Fruit fly (Drosophila melanogaster) whole organism, embryonic: ENCODE measurements around the gene CG15814.

ENCODE experiments used
- CG10274 ChIP-seq: fragments of 200-800 bp; sonication (Bioruptor generic); optimal IDR thresholded peaks from 3 replicates; lab custom pipeline; 2017; ENCODE audit warnings: missing biosample characterization, mild to moderate bottlenecking, missing genetic modification characterization
- CG10959 ChIP-seq: fragments of 200-800 bp; sonication (Bioruptor generic); IDR thresholded peaks from 2 replicates; pipeline ENCODE4 v1.3.6; 2022; ENCODE audit warnings: missing biosample characterization, missing genetic modification characterization
- CG12236 ChIP-seq: fragments of 200-800 bp; sonication (Bioruptor generic); optimal IDR thresholded peaks from 2 replicates; lab custom pipeline; 2016; ENCODE audit warnings: missing biosample characterization, missing genetic modification characterization
- CG14965 ChIP-seq: fragments of 200-800 bp; sonication (Bioruptor generic); optimal IDR thresholded peaks from 2 replicates; lab custom pipeline; 2016; ENCODE audit warnings: missing biosample characterization, missing genetic modification characterization, borderline replicate concordance
- CG15011 ChIP-seq: fragments of 200-800 bp; sonication (Bioruptor generic); optimal IDR thresholded peaks from 3 replicates; lab custom pipeline; 2018; ENCODE audit warnings: missing biosample characterization, mild to moderate bottlenecking, missing genetic modification characterization
- CG15696 ChIP-seq: fragments of 200-800 bp; sonication (Bioruptor generic); optimal IDR thresholded peaks from 2 replicates; lab custom pipeline; 2019; ENCODE audit warnings: missing biosample characterization, mild to moderate bottlenecking, missing genetic modification characterization, moderate library complexity
- CG18764 ChIP-seq: fragments of 200-800 bp; sonication (Bioruptor generic); optimal IDR thresholded peaks from 3 replicates; lab custom pipeline; 2016; ENCODE audit warnings: missing biosample characterization, missing genetic modification characterization
- CG2199 ChIP-seq: fragments of 200-800 bp; sonication (Bioruptor generic); IDR thresholded peaks from 3 replicates; pipeline ENCODE4 v1.3.6; 2022; ENCODE audit warnings: missing biosample characterization, missing genetic modification characterization
- CG32532 ChIP-seq: fragments of 200-800 bp; sonication (Bioruptor generic); IDR thresholded peaks from 2 replicates; pipeline ENCODE4 v1.3.6; 2022; ENCODE audit warnings: missing biosample characterization, missing genetic modification characterization
- CG43689 ChIP-seq: fragments of 200-800 bp; sonication (Bioruptor generic); IDR thresholded peaks from 2 replicates; pipeline ENCODE4 v1.3.6; 2022; ENCODE audit warnings: missing biosample characterization, missing genetic modification characterization
- CG4820 ChIP-seq: fragments of 200-800 bp; sonication (Bioruptor generic); optimal IDR thresholded peaks from 3 replicates; lab custom pipeline; 2016; ENCODE audit warnings: missing biosample characterization, missing genetic modification characterization
- CG6791 ChIP-seq: fragments of 200-800 bp; sonication (Bioruptor generic); IDR thresholded peaks from 3 replicates; pipeline ENCODE4 v1.3.6; 2022; ENCODE audit warnings: missing biosample characterization, missing genetic modification characterization; ENCODE audit not compliant: partially characterized antibody
- CG6854 ChIP-seq: fragments of 200-800 bp; sonication (Bioruptor generic); optimal IDR thresholded peaks from 3 replicates; lab custom pipeline; 2017; ENCODE audit warnings: missing biosample characterization, mild to moderate bottlenecking, missing genetic modification characterization
- CkIIα-i1 ChIP-seq: fragments of 200-800 bp; sonication (Bioruptor generic); IDR thresholded peaks from 2 replicates; pipeline ENCODE4 v1.3.6; 2022; ENCODE audit warnings: missing biosample characterization, missing genetic modification characterization
- Dfd ChIP-seq, 2 experiments: fragments of >200 bp; optimal IDR thresholded peaks; 2 replicates each; lab custom pipeline; 2017; ENCODE audit warnings: missing biosample characterization in 2 of 2, missing genetic modification characterization in 2 of 2
- Dip3 ChIP-seq: fragments of 200-800 bp; sonication (Bioruptor generic); optimal IDR thresholded peaks from 3 replicates; lab custom pipeline; 2016; ENCODE audit warnings: missing biosample characterization, missing genetic modification characterization
- Eip74EF ChIP-seq, 2 experiments: fragments of 200-800 bp in 1 of 2; fragments of >200 bp in 1 of 2; sonication (Bioruptor generic) in 1 of 2; optimal IDR thresholded peaks; 2 replicates each; lab custom pipeline; 2017 to 2019; ENCODE audit warnings: missing biosample characterization in 2 of 2, missing genetic modification characterization in 2 of 2, mild to moderate bottlenecking in 1 of 2, moderate library complexity in 1 of 2
- H2.0 ChIP-seq: fragments of 200-800 bp; sonication (Bioruptor generic); IDR thresholded peaks from 2 replicates; pipeline ENCODE4 v1.3.6; 2022; ENCODE audit warnings: missing biosample characterization, missing genetic modification characterization
- HLH3B ChIP-seq: fragments of 200-800 bp; sonication (Bioruptor generic); IDR thresholded peaks from 2 replicates; pipeline ENCODE4 v1.3.6; 2022; ENCODE audit warnings: missing biosample characterization, missing genetic modification characterization
- HmgD ChIP-seq: fragments of 200-800 bp; sonication (Bioruptor generic); optimal IDR thresholded peaks from 3 replicates; lab custom pipeline; 2016; ENCODE audit warnings: missing biosample characterization, missing genetic modification characterization
- HmgZ ChIP-seq: fragments of 200-800 bp; sonication (Bioruptor generic); optimal IDR thresholded peaks from 2 replicates; lab custom pipeline; 2018; ENCODE audit warnings: missing biosample characterization, mild to moderate bottlenecking, missing genetic modification characterization
- Hr51 ChIP-seq, 2 experiments: fragments of 200-800 bp; sonication (Bioruptor generic); optimal IDR thresholded peaks; 2 replicates in 1 of 2; 3 replicates in 1 of 2; lab custom pipeline; 2016 to 2018; ENCODE audit warnings: missing biosample characterization in 2 of 2, missing genetic modification characterization in 2 of 2, mild to moderate bottlenecking in 1 of 2, moderate library complexity in 1 of 2
- Oaz ChIP-seq: fragments of 200-800 bp; sonication (Bioruptor generic); IDR thresholded peaks from 2 replicates; pipeline ENCODE4 v1.3.6; 2022; ENCODE audit warnings: missing biosample characterization, missing genetic modification characterization
- Poxn ChIP-seq: fragments of 200-800 bp; sonication (Bioruptor generic); IDR thresholded peaks from 2 replicates; pipeline ENCODE4 v1.3.6; 2022; ENCODE audit warnings: missing biosample characterization, missing genetic modification characterization
- Ptx1 ChIP-seq: fragments of 200-800 bp; sonication (Bioruptor generic); IDR thresholded peaks from 2 replicates; pipeline ENCODE4 v1.3.6; 2022; ENCODE audit warnings: missing biosample characterization, missing genetic modification characterization
- Ravus ChIP-seq: fragments of 200-800 bp; sonication (Bioruptor generic); IDR thresholded peaks from 2 replicates; pipeline ENCODE4 v1.3.6; 2022; ENCODE audit warnings: missing biosample characterization, missing genetic modification characterization
- Rfx ChIP-seq: fragments of 200-800 bp; sonication (Bioruptor generic); IDR thresholded peaks from 2 replicates; pipeline ENCODE4 v1.3.6; 2022; ENCODE audit warnings: missing biosample characterization, missing genetic modification characterization
- Side ChIP-seq: fragments of 200-800 bp; sonication (Bioruptor generic); optimal IDR thresholded peaks from 2 replicates; lab custom pipeline; 2016; ENCODE audit warnings: missing biosample characterization, missing genetic modification characterization
- abd-A ChIP-seq: fragments of 200-800 bp; sonication (Bioruptor generic); optimal IDR thresholded peaks from 3 replicates; lab custom pipeline; 2019; ENCODE audit warnings: missing biosample characterization, mild to moderate bottlenecking, missing genetic modification characterization, moderate library complexity
- ase ChIP-seq: fragments of 200-800 bp; sonication (Bioruptor generic); IDR thresholded peaks from 3 replicates; pipeline ENCODE4 v1.3.6; 2022; ENCODE audit warnings: missing biosample characterization, missing genetic modification characterization
- ato ChIP-seq: fragments of 200-800 bp; sonication (Bioruptor generic); IDR thresholded peaks from 2 replicates; pipeline ENCODE4 v1.3.6; 2022; ENCODE audit warnings: missing biosample characterization, missing genetic modification characterization; ENCODE audit not compliant: partially characterized antibody
- btn ChIP-seq: fragments of 200-800 bp; sonication (Bioruptor generic); optimal IDR thresholded peaks from 2 replicates; lab custom pipeline; 2016; ENCODE audit warnings: missing biosample characterization, missing genetic modification characterization
- cas ChIP-seq: fragments of 200-800 bp; sonication (Bioruptor generic); IDR thresholded peaks from 2 replicates; pipeline ENCODE4 v1.3.6; 2022; ENCODE audit warnings: missing biosample characterization, missing genetic modification characterization
- crp ChIP-seq, 2 experiments: fragments of 200-800 bp; sonication (Bioruptor generic); optimal IDR thresholded peaks; 2 replicates in 1 of 2; 3 replicates in 1 of 2; lab custom pipeline; 2017; ENCODE audit warnings: missing biosample characterization in 2 of 2, missing genetic modification characterization in 2 of 2, mild to moderate bottlenecking in 1 of 2, moderate library complexity in 1 of 2
- dimm ChIP-seq: fragments of 200-800 bp; sonication (Bioruptor generic); IDR thresholded peaks from 2 replicates; pipeline ENCODE4 v1.3.6; 2022; ENCODE audit warnings: missing biosample characterization, missing genetic modification characterization
- fd3F ChIP-seq: fragments of 200-800 bp; sonication (Bioruptor generic); optimal IDR thresholded peaks from 2 replicates; lab custom pipeline; 2018; ENCODE audit warnings: missing biosample characterization, mild to moderate bottlenecking, missing genetic modification characterization, moderate library complexity
- fru ChIP-seq: fragments of >200 bp; optimal IDR thresholded peaks from 2 replicates; lab custom pipeline; 2017
- gcm2 ChIP-seq: fragments of 200-800 bp; sonication (Bioruptor generic); optimal IDR thresholded peaks from 2 replicates; lab custom pipeline; 2016; ENCODE audit warnings: missing biosample characterization, missing genetic modification characterization
- grn ChIP-seq: fragments of 200-800 bp; sonication (Bioruptor generic); optimal IDR thresholded peaks from 3 replicates; lab custom pipeline; 2017; ENCODE audit warnings: missing biosample characterization, missing genetic modification characterization
- gt ChIP-seq: fragments of 200-800 bp; sonication (Bioruptor generic); IDR thresholded peaks from 2 replicates; pipeline ENCODE4 v1.3.6; 2022; ENCODE audit warnings: missing biosample characterization, missing genetic modification characterization
- maf-S ChIP-seq: fragments of 200-800 bp; sonication (Bioruptor generic); optimal IDR thresholded peaks from 2 replicates; lab custom pipeline; 2016; ENCODE audit warnings: missing biosample characterization, missing genetic modification characterization
- oc ChIP-seq: fragments of 200-800 bp; sonication (Bioruptor generic); optimal IDR thresholded peaks from 2 replicates; lab custom pipeline; 2018; ENCODE audit warnings: missing biosample characterization, mild to moderate bottlenecking, missing genetic modification characterization, moderate library complexity
- pzg ChIP-seq: fragments of 200-800 bp; sonication (Bioruptor generic); optimal IDR thresholded peaks from 3 replicates; lab custom pipeline; 2018; ENCODE audit warnings: missing biosample characterization, mild to moderate bottlenecking, missing genetic modification characterization, moderate library complexity
- ranshi ChIP-seq: fragments of 200-800 bp; sonication (Bioruptor generic); IDR thresholded peaks from 2 replicates; pipeline ENCODE4 v1.3.6; 2022; ENCODE audit warnings: missing biosample characterization, missing genetic modification characterization
- rib ChIP-seq: fragments of 200-800 bp; sonication (Bioruptor generic); IDR thresholded peaks from 2 replicates; pipeline ENCODE4 v1.3.6; 2022; ENCODE audit warnings: missing biosample characterization, missing genetic modification characterization
- row ChIP-seq: fragments of 200-800 bp; sonication (Bioruptor generic); IDR thresholded peaks from 3 replicates; pipeline ENCODE4 v1.3.6; 2022; ENCODE audit warnings: missing biosample characterization, missing genetic modification characterization
- sens ChIP-seq: fragments of 200-800 bp; sonication (Bioruptor generic); peaks from one replicate; lab custom pipeline; 2016; ENCODE audit warnings: missing biosample characterization, missing genetic modification characterization
- slou ChIP-seq: fragments of 200-800 bp; sonication (Bioruptor generic); optimal IDR thresholded peaks from 3 replicates; lab custom pipeline; 2016; ENCODE audit warnings: missing biosample characterization, missing genetic modification characterization
- stc ChIP-seq: fragments of 200-800 bp; sonication (Bioruptor generic); IDR thresholded peaks from 2 replicates; pipeline ENCODE4 v1.3.6; 2022; ENCODE audit warnings: missing biosample characterization, missing genetic modification characterization
- tll ChIP-seq, 2 experiments: fragments of 200-800 bp in 1 of 2; fragments of >200 bp in 1 of 2; sonication (Bioruptor generic) in 1 of 2; optimal IDR thresholded peaks; 2 replicates each; lab custom pipeline; 2017 to 2019; ENCODE audit warnings: missing biosample characterization in 2 of 2, missing genetic modification characterization in 2 of 2, mild to moderate bottlenecking in 1 of 2, moderate library complexity in 1 of 2
- usp ChIP-seq: fragments of >200 bp; optimal IDR thresholded peaks from 2 replicates; lab custom pipeline; 2017; ENCODE audit warnings: missing biosample characterization, missing genetic modification characterization
- vnd ChIP-seq: fragments of 200-800 bp; sonication (Bioruptor generic); IDR thresholded peaks from 3 replicates; pipeline ENCODE4 v1.3.6; 2022; ENCODE audit warnings: missing biosample characterization, missing genetic modification characterization; ENCODE audit not compliant: partially characterized antibody

Gene CG15814

DNA sequence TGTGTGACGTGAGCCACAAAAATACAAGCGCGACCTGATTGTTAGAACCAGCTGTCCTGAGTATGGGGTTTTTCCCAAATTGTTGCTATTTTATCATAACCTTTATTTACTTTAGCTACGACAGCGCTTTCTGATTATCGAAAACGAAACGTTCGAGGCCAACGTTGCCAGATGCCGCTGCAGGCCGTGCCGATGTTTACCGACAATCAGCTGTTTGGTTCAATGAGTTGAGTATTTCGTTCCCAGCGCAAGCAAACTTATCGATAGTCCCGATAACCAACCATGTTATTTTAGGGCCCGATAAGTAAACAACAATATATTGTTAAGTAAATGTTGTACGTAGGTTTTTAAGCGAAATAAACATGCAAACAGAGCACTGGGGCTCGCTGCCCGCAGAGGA, at the start of gene CG15814, which contains the start of gene Spt7 (continued):
- TF ChIP-seq fd3F (GFP tag; lab: Kevin White, UChicago) (peak; percentile 12), crp (GFP tag; optimal IDR thresholded peaks at IDR 0.05; lab: Kevin White, UChicago) (peak; percentile 70 to 95), btn (peak; percentile 8), CG15696 (tag; lab: Kevin White, UChicago) (peak; percentile 41), CG6791 (peak; percentile 89), Ptx1 (no peak), ase (GFP tag; lab: Robert Waterston, UW) (no peak), sens (GFP tag; lab: Kevin White, UChicago) (peak; percentile 81), CG14965 (no peak), ranshi (GFP tag; lab: Robert Waterston, UW) (peak; percentile 44; the same call in 1 of the 2 replicates), tll (GFP tag; optimal IDR thresholded peaks at IDR 0.05; lab: Kevin White, UChicago) (no peak), CG12236 (GFP tag; lab: Kevin White, UChicago) (peak; percentile 37), grn (GFP tag; lab: Kevin White, UChicago) (peak; percentile 32), cas (GFP tag; lab: Robert Waterston, UW) (no peak), pzg (peak; percentile 85), CG32532 (GFP tag; lab: Robert Waterston, UW) (no peak), oc (tag; lab: Kevin White, UChicago) (no peak), Ravus (GFP tag; lab: Robert Waterston, UW) (no peak), HLH3B (GFP tag; lab: Robert Waterston, UW) (no peak), CG18764 (GFP tag; lab: Kevin White, UChicago) (peak; percentile 15), Rfx (GFP tag; lab: Robert Waterston, UW) (peak; percentile 66), gcm2 (GFP tag; lab: Kevin White, UChicago) (no peak), HmgZ (peak; percentile 84), Hr51 (GFP tag; optimal IDR thresholded peaks at IDR 0.05; lab: Kevin White, UChicago) (peak in 1 of 2 experiments; percentile 38), Side (GFP tag; lab: Kevin White, UChicago) (no peak), fru (lab: Kevin White, UChicago) (no peak), abd-A (tag; lab: Kevin White, UChicago) (no peak), slou (no peak), Dfd (GFP tag; optimal IDR thresholded peaks at IDR 0.05; lab: Kevin White, UChicago) (no peak), H2.0 (GFP tag; lab: Robert Waterston, UW) (no peak), CG10959 (GFP tag; lab: Robert Waterston, UW) (no peak), CG4820 (GFP tag; lab: Kevin White, UChicago) (no peak), CG6854 (GFP tag; lab: Kevin White, UChicago) (peak; percentile 1), Poxn (GFP tag; lab: Robert Waterston, UW) (no peak), CG2199 (no peak), rib (no peak), HmgD (GFP tag; lab: Kevin White, UChicago) (peak; percentile 66), CG10274 (GFP tag; lab: Kevin White, UChicago) (no peak), CG43689 (GFP tag; lab: Robert Waterston, UW) (no peak), Eip74EF (GFP tag; optimal IDR thresholded peaks at IDR 0.05; lab: Kevin White, UChicago) (no peak), CkIIα-i1 (GFP tag; lab: Robert Waterston, UW) (no peak), row (GFP tag; lab: Robert Waterston, UW) (peak; percentile 45; the same call in 1 of the 3 replicates), dimm (GFP tag; lab: Robert Waterston, UW) (no peak), CG15011 (GFP tag; lab: Kevin White, UChicago) (no peak), stc (GFP tag; lab: Robert Waterston, UW) (no peak), gt (GFP tag; lab: Robert Waterston, UW) (no peak), Dip3 (GFP tag; lab: Kevin White, UChicago) (no peak), ato (GFP tag; lab: Robert Waterston, UW) (peak; percentile 91), maf-S (GFP tag; lab: Kevin White, UChicago) (peak; percentile 6), vnd (GFP tag; lab: Robert Waterston, UW) (peak; percentile 75), Oaz (GFP tag; lab: Robert Waterston, UW) (no peak), usp (GFP tag; lab: Kevin White, UChicago) (no peak)
